Fruit fly (Drosophila melanogaster): ENCODE results near the gene side.

The side gene

DNA sequence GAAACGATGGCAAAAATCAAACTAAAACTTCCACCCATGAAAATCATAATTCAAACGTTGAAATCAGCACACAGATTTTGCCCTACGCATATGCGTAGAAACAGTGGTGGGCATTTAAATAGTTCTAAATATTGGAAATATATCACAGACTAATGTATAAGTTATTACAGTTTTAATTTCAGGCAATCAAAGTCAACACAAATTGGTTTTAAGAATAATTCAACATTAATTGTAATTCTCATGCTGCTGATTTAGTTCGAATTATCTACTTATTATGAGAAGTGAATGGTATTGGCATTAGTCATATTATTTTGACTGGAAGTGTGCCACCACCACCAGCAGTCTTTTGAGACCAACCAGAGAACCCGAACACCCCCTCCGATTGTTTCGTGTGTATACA, 10.6 kb downstream of the side start (continued):
- peak; percentile 3 for TF ChIP-seq Nf-YC (tag; optimal IDR thresholded peaks at IDR 0.05)
- TF ChIP-seq luna (GFP tag; optimal IDR thresholded peaks at IDR 0.05), result no peak
- no peak for TF ChIP-seq kah (GFP tag; optimal IDR thresholded peaks at IDR 0.05)
- TF ChIP-seq CG10209 (GFP tag; optimal IDR thresholded peaks at IDR 0.05), result peak; percentile 26
- TF ChIP-seq Dek (tag; optimal IDR thresholded peaks at IDR 0.05), result peak; percentile 22
- no peak for TF ChIP-seq B-H1 (GFP tag; IDR thresholded peaks at IDR 0.05)
- TF ChIP-seq CG10979 (tag; optimal IDR thresholded peaks at IDR 0.05), result peak; percentile 41
- TF ChIP-seq Hand (GFP tag; optimal IDR thresholded peaks at IDR 0.05), result peak; percentile 39
- no peak for TF ChIP-seq BEAF-32 (GFP tag; optimal IDR thresholded peaks at IDR 0.05)
- no peak for TF ChIP-seq HHEX (GFP tag; optimal IDR thresholded peaks at IDR 0.05)
- TF ChIP-seq CG42726 (GFP tag; IDR thresholded peaks at IDR 0.05; ENCODE audit: partially characterized antibody), result no peak
- TF ChIP-seq CG18476 (GFP tag; optimal IDR thresholded peaks at IDR 0.05), result no peak
- TF ChIP-seq Elba2 (GFP tag; optimal IDR thresholded peaks at IDR 0.05), result no peak
- no peak for TF ChIP-seq CG30020 (tag; optimal IDR thresholded peaks at IDR 0.05)
- peak; percentile 65 for TF ChIP-seq CG11504 (tag; optimal IDR thresholded peaks at IDR 0.05)
- no peak for TF ChIP-seq sisA (GFP tag; IDR thresholded peaks at IDR 0.05)
- TF ChIP-seq crc (GFP tag; optimal IDR thresholded peaks at IDR 0.05), result no peak
- TF ChIP-seq ab (GFP tag; optimal IDR thresholded peaks at IDR 0.05), result no peak
- TF ChIP-seq fru (optimal IDR thresholded peaks at IDR 0.05), result no peak
- no peak for TF ChIP-seq tna (GFP tag; IDR thresholded peaks at IDR 0.05; ENCODE audit: partially characterized antibody)
- no peak for TF ChIP-seq ems (GFP tag; optimal IDR thresholded peaks at IDR 0.05)
- no peak for TF ChIP-seq Hr3 (GFP tag; optimal IDR thresholded peaks at IDR 0.05)
- no peak for TF ChIP-seq oc (tag; optimal IDR thresholded peaks at IDR 0.05)
- TF ChIP-seq CG3281 (GFP tag; optimal IDR thresholded peaks at IDR 0.05), result peak; percentile 26
- peak; percentile 7 for TF ChIP-seq scrt (GFP tag; optimal IDR thresholded peaks at IDR 0.05)
- TF ChIP-seq Ssrp (tag; optimal IDR thresholded peaks at IDR 0.05), result peak; percentile 22
- TF ChIP-seq dmrt99B (tag; optimal IDR thresholded peaks at IDR 0.05), result peak; percentile 61
- TF ChIP-seq esg (GFP tag; conservative IDR thresholded peaks at IDR 0.05), result no peak; the same call in 1 of the 2 replicates
- TF ChIP-seq GATAe (GFP tag; conservative IDR thresholded peaks at IDR 0.05), result no peak
- no peak for TF ChIP-seq Optix (GFP tag; IDR thresholded peaks at IDR 0.05)
- TF ChIP-seq tgo (GFP tag; IDR thresholded peaks at IDR 0.05), result peak; percentile 19; the same call in 1 of the 3 replicates
- TF ChIP-seq Usf (GFP tag; optimal IDR thresholded peaks at IDR 0.05), result no peak
- TF ChIP-seq peb (GFP tag; IDR thresholded peaks at IDR 0.05), result 0 out of 2 replicates have a peak, but pooled peaks have one; percentile 8
- peak; percentile 6 for TF ChIP-seq CG8388 (GFP tag; optimal IDR thresholded peaks at IDR 0.05)
- no peak for TF ChIP-seq CG10462 (GFP tag; optimal IDR thresholded peaks at IDR 0.05)
- TF ChIP-seq aop (GFP tag; IDR thresholded peaks at IDR 0.05), result no peak
- TF ChIP-seq CG18599 (GFP tag; optimal IDR thresholded peaks at IDR 0.05), result peak; percentile 59
- TF ChIP-seq row (GFP tag; IDR thresholded peaks at IDR 0.05), result peak; percentile 74
- TF ChIP-seq croc (GFP tag; conservative IDR thresholded peaks at IDR 0.05), result no peak
- TF ChIP-seq Aef1 (GFP tag; IDR thresholded peaks at IDR 0.05), result no peak
- peak; percentile 30 for TF ChIP-seq Sox102F (GFP tag; optimal IDR thresholded peaks at IDR 0.05)
- no peak for TF ChIP-seq vfl (GFP tag; optimal IDR thresholded peaks at IDR 0.05)
- no peak for TF ChIP-seq CG11085 (GFP tag; IDR thresholded peaks at IDR 0.05)
- TF ChIP-seq CG9727 (GFP tag; optimal IDR thresholded peaks at IDR 0.05), result peak; percentile 39
- no peak for TF ChIP-seq TFAM (GFP tag; optimal IDR thresholded peaks at IDR 0.05)
- no peak for TF ChIP-seq odd (GFP tag; optimal IDR thresholded peaks at IDR 0.05)
- TF ChIP-seq Myb (GFP tag; optimal IDR thresholded peaks at IDR 0.05), result no peak
- TF ChIP-seq CG13296 (GFP tag; optimal IDR thresholded peaks at IDR 0.05), result no peak
- peak; percentile 4 for TF ChIP-seq az2 (GFP tag; optimal IDR thresholded peaks at IDR 0.05)
- TF ChIP-seq CG31388 (GFP tag; optimal IDR thresholded peaks at IDR 0.05), result no peak
- TF ChIP-seq tx (GFP tag; optimal IDR thresholded peaks at IDR 0.05), result no peak
- TF ChIP-seq Nf-YB (GFP tag; optimal IDR thresholded peaks at IDR 0.05), result peak; percentile 31
